Worm (Caenorhabditis elegans) whole organism, L4 larva: ENCODE data around the gene nhr-186.
A peak's percentile ranks its signal among the peaks of the same experiment; 100 is the strongest.

Source experiments
- F37D6.2 ChIP-seq: sonication (generic microtip); optimal IDR thresholded peaks from 2 replicates; lab custom pipeline; 2016; ENCODE audit warnings: mild to moderate bottlenecking, missing genetic modification characterization, missing compliant biosample characterization
- F49E8.2 ChIP-seq: sonication (generic microtip); optimal IDR thresholded peaks from 2 replicates; lab custom pipeline; 2016; ENCODE audit warnings: missing compliant biosample characterization, mild to moderate bottlenecking, missing genetic modification characterization, borderline replicate concordance
- R02D3.7 ChIP-seq: fragments of 150-350 bp; sonication (generic microtip); optimal IDR thresholded peaks from 3 replicates; lab custom pipeline; 2014; ENCODE audit warnings: missing biosample characterization, missing genetic modification characterization
- Y48G9A.11 ChIP-seq: fragments of 200-800 bp; sonication (Bioruptor generic); IDR thresholded peaks from 2 replicates; pipeline ENCODE4 v1.3.6; 2022; ENCODE audit warnings: missing genetic modification reagents, missing genetic modification characterization, missing compliant biosample characterization
- Y75B8A.6 ChIP-seq: fragments of 200-800 bp; sonication (Bioruptor generic); IDR thresholded peaks from 2 replicates; pipeline ENCODE4 v1.3.6; 2022; ENCODE audit warnings: missing genetic modification reagents, missing genetic modification characterization, missing compliant biosample characterization
- aha-1 ChIP-seq: fragments of 150-350 bp; peaks from one replicate; lab custom pipeline; 2014; ENCODE audit warnings: missing biosample characterization, missing genetic modification characterization
- ama-1 ChIP-seq: fragments of 150-350 bp; optimal IDR thresholded peaks from 2 replicates; lab custom pipeline; 2014; ENCODE audit warnings: inconsistent platforms, mixed read lengths
- daf-12 ChIP-seq: fragments of 150-350 bp; optimal IDR thresholded peaks from 2 replicates; lab custom pipeline; 2014; ENCODE audit warnings: missing biosample characterization, missing genetic modification reagents, missing genetic modification characterization
- daf-19 ChIP-seq: fragments of 200-800 bp; sonication (Bioruptor generic); conservative IDR thresholded peaks from 2 replicates; pipeline ENCODE4 v1.3.6; 2022; ENCODE audit warnings: missing genetic modification characterization, missing compliant biosample characterization
- dmd-6 ChIP-seq: fragments of 200-800 bp; sonication (Bioruptor generic); IDR thresholded peaks from 2 replicates; pipeline ENCODE4 v1.3.6; 2022; ENCODE audit warnings: missing genetic modification reagents, missing genetic modification characterization, missing compliant biosample characterization
- dmd-9 ChIP-seq: fragments of 200-800 bp; sonication (Bioruptor generic); IDR thresholded peaks from 2 replicates; pipeline ENCODE4 v1.3.6; 2022; ENCODE audit warnings: missing genetic modification reagents, missing genetic modification characterization, missing compliant biosample characterization
- dpl-1 ChIP-seq: fragments of 150-350 bp; optimal IDR thresholded peaks from 2 replicates; lab custom pipeline; 2014; ENCODE audit warnings: missing biosample characterization, missing genetic modification reagents, missing genetic modification characterization
- gei-8 ChIP-seq: fragments of 200-800 bp; sonication (Bioruptor generic); optimal IDR thresholded peaks from 2 replicates; lab custom pipeline; 2018; ENCODE audit warnings: mild to moderate bottlenecking, missing genetic modification characterization, missing compliant biosample characterization
- hlh-30 ChIP-seq: sonication (generic microtip); optimal IDR thresholded peaks from 2 replicates; lab custom pipeline; 2017; ENCODE audit warnings: antibody characterized with exemption, mild to moderate bottlenecking, missing genetic modification characterization, missing compliant biosample characterization; ENCODE audit not compliant: insufficient read depth
- hmg-1.1 ChIP-seq: fragments of 200-800 bp; sonication (Bioruptor generic); IDR thresholded peaks from 2 replicates; pipeline ENCODE4 v1.3.6; 2022; ENCODE audit warnings: missing genetic modification reagents, missing genetic modification characterization, missing compliant biosample characterization
- lin-1 ChIP-seq: fragments of 200-800 bp; sonication (Bioruptor generic); IDR thresholded peaks from 2 replicates; pipeline ENCODE4 v1.3.6; 2022; ENCODE audit warnings: missing genetic modification reagents, missing genetic modification characterization, missing compliant biosample characterization
- lin-38 ChIP-seq: fragments of 200-800 bp; sonication (Bioruptor generic); IDR thresholded peaks from 2 replicates; pipeline ENCODE4 v1.3.6; 2022; ENCODE audit warnings: missing genetic modification reagents, missing genetic modification characterization, missing compliant biosample characterization
- lir-3 ChIP-seq: sonication (generic microtip); optimal IDR thresholded peaks from 2 replicates; lab custom pipeline; 2016; ENCODE audit warnings: mild to moderate bottlenecking, missing genetic modification characterization, missing compliant biosample characterization
- lsy-2 ChIP-seq, 2 experiments: fragments of 150-350 bp in 1 of 2; sonication (generic microtip) in 1 of 2; optimal IDR thresholded peaks; 2 replicates each; lab custom pipeline; 2014 to 2017; ENCODE audit warnings: missing biosample characterization in 2 of 2, missing genetic modification characterization in 2 of 2
- madf-9 ChIP-seq: fragments of 200-800 bp; sonication (Bioruptor generic); conservative IDR thresholded peaks from 2 replicates; pipeline ENCODE4 v1.3.6; 2022; ENCODE audit warnings: missing genetic modification reagents, missing genetic modification characterization, missing compliant biosample characterization
- mdl-1 ChIP-seq, 2 experiments: fragments of 150-350 bp in 1 of 2; sonication (generic microtip) in 1 of 2; optimal IDR thresholded peaks; 2 replicates each; lab custom pipeline; 2014 to 2017; ENCODE audit warnings: missing biosample characterization in 2 of 2, missing genetic modification characterization in 2 of 2
- mdt-29 ChIP-seq: fragments of 200-800 bp; sonication (Bioruptor generic); IDR thresholded peaks from 2 replicates; pipeline ENCODE4 v1.3.6; 2022; ENCODE audit warnings: missing genetic modification reagents, missing genetic modification characterization, missing compliant biosample characterization
- mep-1 ChIP-seq: fragments of 150-350 bp; sonication (generic microtip); optimal IDR thresholded peaks from 3 replicates; lab custom pipeline; 2014; ENCODE audit warnings: missing biosample characterization, missing genetic modification characterization
- nhr-11 ChIP-seq: fragments of 150-350 bp; optimal IDR thresholded peaks from 2 replicates; lab custom pipeline; 2014; ENCODE audit warnings: missing biosample characterization, missing genetic modification characterization
- nhr-25 ChIP-seq: sonication (generic microtip); optimal IDR thresholded peaks from 2 replicates; lab custom pipeline; 2017; ENCODE audit warnings: missing genetic modification characterization, mild to moderate bottlenecking, missing compliant biosample characterization, antibody characterized with exemption, moderate library complexity, borderline replicate concordance; ENCODE audit not compliant: insufficient read depth
- nhr-41 ChIP-seq: fragments of 200-800 bp; sonication (Bioruptor generic); IDR thresholded peaks from 2 replicates; pipeline ENCODE4 v1.3.6; 2022; ENCODE audit warnings: missing genetic modification reagents, missing genetic modification characterization, missing compliant biosample characterization
- nhr-48 ChIP-seq: sonication (generic microtip); optimal IDR thresholded peaks from 2 replicates; lab custom pipeline; 2016; ENCODE audit warnings: mild to moderate bottlenecking, missing genetic modification characterization, missing compliant biosample characterization
- pqm-1 ChIP-seq: sonication (generic microtip); optimal IDR thresholded peaks from 2 replicates; lab custom pipeline; 2017; ENCODE audit warnings: missing biosample characterization, missing genetic modification characterization
- sdz-12 ChIP-seq: fragments of 200-800 bp; sonication (Bioruptor generic); optimal IDR thresholded peaks from 2 replicates; lab custom pipeline; 2018; ENCODE audit warnings: mild to moderate bottlenecking, missing genetic modification characterization, missing compliant biosample characterization
- skn-1 ChIP-seq: fragments of 150-350 bp; optimal IDR thresholded peaks from 2 replicates; lab custom pipeline; 2014; ENCODE audit warnings: missing biosample characterization, missing genetic modification characterization
- snpc-4 ChIP-seq: fragments of 150-350 bp; optimal IDR thresholded peaks from 2 replicates; lab custom pipeline; 2014; ENCODE audit warnings: missing biosample characterization, missing genetic modification characterization
- spr-3 ChIP-seq: fragments of 200-800 bp; sonication (Bioruptor generic); optimal IDR thresholded peaks from 2 replicates; lab custom pipeline; 2018; ENCODE audit warnings: mild to moderate bottlenecking, missing genetic modification characterization, missing compliant biosample characterization
- vab-7 ChIP-seq: fragments of 200-800 bp; sonication (Bioruptor generic); IDR thresholded peaks from 2 replicates; pipeline ENCODE4 v1.3.6; 2022; ENCODE audit warnings: missing genetic modification reagents, missing genetic modification characterization, missing compliant biosample characterization
- zag-1 ChIP-seq: fragments of 150-350 bp; optimal IDR thresholded peaks from 2 replicates; lab custom pipeline; 2014; ENCODE audit warnings: missing biosample characterization, missing genetic modification characterization

The nhr-186 gene

DNA sequence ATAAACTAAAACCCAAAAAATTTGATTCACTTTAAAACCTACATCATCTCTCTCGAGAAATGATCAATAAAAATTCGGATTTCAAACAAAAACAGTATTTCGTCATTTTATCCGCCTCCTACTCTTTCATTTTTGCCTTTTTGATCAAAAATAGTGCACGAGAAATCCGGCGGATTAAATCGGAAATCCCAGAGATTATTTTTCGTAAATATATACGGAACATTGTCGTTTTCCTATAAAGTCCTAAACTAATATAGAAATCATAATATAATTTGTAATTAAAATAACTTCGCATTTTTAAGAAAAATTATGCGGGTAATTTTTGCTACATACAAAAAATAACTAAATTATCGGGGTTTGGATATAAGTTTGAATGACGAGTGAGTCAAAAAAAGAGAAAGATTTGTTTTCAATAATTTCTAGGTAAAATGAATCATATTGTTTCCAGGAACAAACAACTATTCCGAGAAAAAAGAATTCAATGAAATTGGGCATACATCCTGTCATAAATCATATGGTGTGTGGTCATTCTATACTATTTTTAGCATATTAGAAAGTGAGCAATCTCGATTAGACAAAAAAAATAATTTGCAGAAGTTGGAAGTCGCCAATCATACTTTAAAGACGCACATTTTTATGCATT lies 19.5 kb upstream of the nhr-186 start, which contains the start of gene nhr-158:
Gene nhr-158, minus strand, starts transcription at position 51 of the 643 bp plus-strand sequence.
- TF ChIP-seq F37D6.2 (tag; lab: Kevin White, UChicago), result peak; percentile 8
- TF ChIP-seq nhr-11 (tag; lab: Kevin White, UChicago), result peak; percentile 6
- no peak for TF ChIP-seq mep-1
- TF ChIP-seq aha-1 (tag; lab: Kevin White, UChicago), result peak; percentile 42
- TF ChIP-seq vab-7 (GFP tag; lab: Robert Waterston, UW), result no peak
- TF ChIP-seq mdt-29 (GFP tag; lab: Robert Waterston, UW), result no peak
- TF ChIP-seq skn-1 (tag; lab: Kevin White, UChicago), result no peak
- TF ChIP-seq nhr-48 (tag; lab: Kevin White, UChicago), result peak; percentile 13

DNA sequence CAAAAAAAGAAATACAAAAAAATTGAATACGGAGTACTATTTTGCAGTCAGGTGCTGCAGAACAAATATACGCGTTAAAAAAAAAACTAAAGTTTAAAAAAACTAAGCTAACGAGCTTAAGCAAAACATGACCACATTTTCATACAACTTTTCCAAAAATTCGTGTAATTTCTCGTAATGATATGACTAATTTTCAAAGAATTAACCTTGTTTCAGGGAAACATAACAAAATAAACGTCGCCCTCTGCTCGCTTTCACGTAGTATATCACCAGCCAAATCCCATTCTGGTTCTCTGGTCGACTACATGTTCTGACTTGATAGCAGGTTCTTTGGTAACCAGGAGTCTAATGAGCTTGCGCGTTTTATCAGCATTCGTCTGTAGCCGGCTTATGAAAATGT lies 15.6 kb upstream of the nhr-186 start:
- TF ChIP-seq dpl-1 (GFP tag; lab: Kevin White, UChicago) (no peak), nhr-11 (tag; lab: Kevin White, UChicago) (peak; percentile 87), aha-1 (tag; lab: Kevin White, UChicago) (peak; percentile 59), lsy-2 (tag; optimal IDR thresholded peaks at IDR 0.05; lab: Kevin White, UChicago) (peak in 1 of 2 experiments; percentile 1)

DNA sequence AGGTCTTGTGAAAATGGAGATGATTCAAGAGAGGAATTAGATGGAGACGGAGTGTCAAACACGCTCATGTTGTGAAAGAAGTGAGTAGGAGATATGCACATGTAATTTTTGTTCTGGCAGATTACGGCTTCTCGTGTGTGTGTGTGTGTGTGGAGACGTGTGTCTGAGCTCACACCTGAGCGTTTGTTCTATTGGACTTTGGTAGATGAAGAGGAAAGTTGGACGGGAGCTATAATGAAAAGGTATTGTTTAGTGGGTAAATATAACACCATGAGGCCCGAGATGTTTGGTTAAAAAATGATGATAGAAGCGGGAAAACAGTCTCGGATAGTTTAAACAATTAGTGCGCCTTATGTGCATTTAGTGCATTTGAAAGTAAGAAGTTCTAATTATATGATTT lies 14.2 kb upstream of the nhr-186 start, which contains the start of gene nhr-157:
Gene nhr-157, minus strand, starts transcription at position 101 of the 400 bp plus-strand sequence.
- TF ChIP-seq pqm-1 (tag; lab: Kevin White, UChicago) (no peak), vab-7 (GFP tag; lab: Robert Waterston, UW) (no peak), ama-1 (lab: Kevin White, UChicago) (no peak), hlh-30 (tag; lab: Kevin White, UChicago) (no peak), snpc-4 (tag; lab: Kevin White, UChicago) (no peak), zag-1 (tag; lab: Kevin White, UChicago) (no peak), F49E8.2 (tag; lab: Kevin White, UChicago) (no peak), R02D3.7 (tag; lab: Kevin White, UChicago) (no peak), Y75B8A.6 (GFP tag; lab: Robert Waterston, UW) (no peak), dmd-6 (GFP tag; lab: Robert Waterston, UW) (no peak), mep-1 (no peak), lir-3 (tag; lab: Kevin White, UChicago) (no peak), nhr-41 (no peak), lin-38 (GFP tag; lab: Robert Waterston, UW) (no peak)

DNA sequence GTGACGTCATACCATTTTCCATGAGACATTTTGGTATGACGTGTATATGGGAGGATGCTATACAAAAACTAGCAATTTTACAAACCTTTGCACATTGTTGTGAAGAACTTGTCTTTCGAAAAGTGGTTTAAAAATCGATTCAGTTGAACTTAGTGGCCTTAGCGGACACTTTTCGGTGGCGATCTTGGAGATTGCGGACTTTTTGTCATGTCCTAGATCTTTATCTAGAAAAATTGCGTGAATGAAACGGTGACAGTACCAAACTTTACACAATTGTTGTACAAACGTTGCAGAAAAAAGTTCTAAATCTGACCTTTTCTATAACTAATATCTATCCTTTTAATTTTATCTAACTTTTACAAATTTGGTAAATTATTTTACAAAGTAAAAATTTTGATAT lies 10.5 kb upstream of the nhr-186 start:
- TF ChIP-seq madf-9 (GFP tag; lab: Robert Waterston, UW) (no peak), gei-8 (GFP tag; lab: Kevin White, UChicago) (no peak), spr-3 (GFP tag; lab: Kevin White, UChicago) (no peak), F37D6.2 (tag; lab: Kevin White, UChicago) (no peak), lin-1 (GFP tag; lab: Robert Waterston, UW) (no peak), Y75B8A.6 (GFP tag; lab: Robert Waterston, UW) (no peak), lsy-2 (tag; optimal IDR thresholded peaks at IDR 0.05; lab: Kevin White, UChicago) (no peak), nhr-25 (tag; lab: Kevin White, UChicago) (no peak), mdl-1 (tag; optimal IDR thresholded peaks at IDR 0.05; lab: Kevin White, UChicago) (no peak), hmg-1.1 (GFP tag; lab: Robert Waterston, UW) (no peak), daf-12 (no peak), dmd-9 (GFP tag; lab: Robert Waterston, UW) (no peak), sdz-12 (GFP tag; lab: Kevin White, UChicago) (no peak), daf-19 (no peak), Y48G9A.11 (GFP tag; lab: Robert Waterston, UW) (no peak)
